Worm (Caenorhabditis elegans) whole organism, L2 larva: ENCODE data around the gene cln-3.1.

ENCODE experiments used
- C34F6.9 ChIP-seq: fragments of 150-350 bp; optimal IDR thresholded peaks from 2 replicates; lab custom pipeline; 2014; ENCODE audit warnings: missing biosample characterization, missing genetic modification characterization
- F13H6.1 ChIP-seq: sonication (generic microtip); optimal IDR thresholded peaks from 2 replicates; lab custom pipeline; 2016; ENCODE audit warnings: missing genetic modification characterization, missing compliant biosample characterization
- R02D3.7 ChIP-seq: fragments of 150-350 bp; optimal IDR thresholded peaks from 2 replicates; lab custom pipeline; 2014; ENCODE audit warnings: missing biosample characterization, missing genetic modification characterization
- Y55F3AM.14 ChIP-seq: fragments of 200-800 bp; sonication (Bioruptor generic); optimal IDR thresholded peaks from 2 replicates; lab custom pipeline; 2018; ENCODE audit warnings: mild to moderate bottlenecking, missing genetic modification characterization, missing compliant biosample characterization
- alr-1 ChIP-seq: fragments of 150-350 bp; optimal IDR thresholded peaks from 2 replicates; lab custom pipeline; 2014; ENCODE audit warnings: missing biosample characterization, missing genetic modification characterization
- aly-2 ChIP-seq: fragments of 150-350 bp; optimal IDR thresholded peaks from 2 replicates; lab custom pipeline; 2014; ENCODE audit warnings: missing biosample characterization, missing genetic modification characterization
- ama-1 ChIP-seq: fragments of 150-350 bp; optimal IDR thresholded peaks from 2 replicates; lab custom pipeline; 2018; ENCODE audit warnings: inconsistent platforms
- blmp-1 ChIP-seq: sonication (generic microtip); optimal IDR thresholded peaks from 2 replicates; lab custom pipeline; 2017; ENCODE audit warnings: missing genetic modification characterization, mild to moderate bottlenecking, missing compliant biosample characterization, antibody characterized with exemption, moderate library complexity; ENCODE audit not compliant: insufficient read depth
- ceh-16 ChIP-seq: fragments of 150-350 bp; optimal IDR thresholded peaks from 2 replicates; lab custom pipeline; 2014; ENCODE audit warnings: missing biosample characterization, missing genetic modification characterization
- ceh-82 ChIP-seq: fragments of 150-350 bp; optimal IDR thresholded peaks from 2 replicates; lab custom pipeline; 2014; ENCODE audit warnings: missing biosample characterization, missing genetic modification characterization
- crh-2 ChIP-seq: sonication (generic microtip); optimal IDR thresholded peaks from 2 replicates; lab custom pipeline; 2017; ENCODE audit warnings: missing biosample characterization, missing genetic modification characterization
- dmd-4 ChIP-seq: sonication (generic microtip); optimal IDR thresholded peaks from 2 replicates; lab custom pipeline; 2017; ENCODE audit warnings: missing biosample characterization, missing genetic modification characterization
- elt-3 ChIP-seq: sonication (generic microtip); optimal IDR thresholded peaks from 2 replicates; lab custom pipeline; 2017; ENCODE audit warnings: missing biosample characterization, missing genetic modification characterization
- fos-1 ChIP-seq: fragments of 150-350 bp; optimal IDR thresholded peaks from 2 replicates; lab custom pipeline; 2014; ENCODE audit warnings: missing biosample characterization, missing genetic modification characterization
- gmeb-1 ChIP-seq: fragments of 150-350 bp; optimal IDR thresholded peaks from 2 replicates; lab custom pipeline; 2014; ENCODE audit warnings: missing biosample characterization, missing genetic modification characterization
- lin-11 ChIP-seq: fragments of 150-350 bp; sonication (generic microtip); optimal IDR thresholded peaks from 2 replicates; lab custom pipeline; 2014; ENCODE audit warnings: missing biosample characterization, missing genetic modification characterization, inconsistent platforms, mixed read lengths
- lin-39 ChIP-seq: fragments of 150-350 bp; optimal IDR thresholded peaks from 2 replicates; lab custom pipeline; 2014; ENCODE audit warnings: missing biosample characterization, missing genetic modification reagents, missing genetic modification characterization
- lsy-2 ChIP-seq, 2 experiments: fragments of 150-350 bp in 1 of 2; sonication (generic microtip) in 1 of 2; optimal IDR thresholded peaks; 2 replicates each; lab custom pipeline; 2014 to 2017; ENCODE audit warnings: missing biosample characterization in 2 of 2, missing genetic modification characterization in 2 of 2
- mab-5 ChIP-seq: fragments of 150-350 bp; optimal IDR thresholded peaks from 2 replicates; lab custom pipeline; 2014; ENCODE audit warnings: missing biosample characterization, missing genetic modification characterization
- mbf-1 ChIP-seq: sonication (generic microtip); optimal IDR thresholded peaks from 2 replicates; lab custom pipeline; 2017; ENCODE audit warnings: missing biosample characterization, missing genetic modification characterization
- mdl-1 ChIP-seq, 2 experiments: fragments of 150-350 bp in 1 of 2; sonication (generic microtip) in 1 of 2; optimal IDR thresholded peaks; 2 replicates each; lab custom pipeline; 2017; ENCODE audit warnings: missing biosample characterization in 2 of 2, missing genetic modification characterization in 2 of 2
- nhr-11 ChIP-seq: fragments of 150-350 bp; optimal IDR thresholded peaks from 2 replicates; lab custom pipeline; 2014; ENCODE audit warnings: missing biosample characterization, missing genetic modification characterization
- nhr-12 ChIP-seq: fragments of 150-350 bp; optimal IDR thresholded peaks from 2 replicates; lab custom pipeline; 2014; ENCODE audit warnings: missing biosample characterization, missing genetic modification characterization
- nhr-129 ChIP-seq: fragments of 150-350 bp; optimal IDR thresholded peaks from 2 replicates; lab custom pipeline; 2014; ENCODE audit warnings: missing biosample characterization, missing genetic modification characterization
- nhr-21 ChIP-seq: fragments of 150-350 bp; optimal IDR thresholded peaks from 2 replicates; lab custom pipeline; 2014; ENCODE audit warnings: missing biosample characterization, missing genetic modification characterization
- nhr-23 ChIP-seq: fragments of 150-350 bp; optimal IDR thresholded peaks from 2 replicates; lab custom pipeline; 2014; ENCODE audit warnings: missing biosample characterization, missing genetic modification reagents, missing genetic modification characterization
- nhr-237 ChIP-seq: fragments of 150-350 bp; optimal IDR thresholded peaks from 2 replicates; lab custom pipeline; 2014; ENCODE audit warnings: missing biosample characterization, missing genetic modification characterization
- nhr-25 ChIP-seq: fragments of 150-350 bp; sonication (generic microtip); optimal IDR thresholded peaks from 3 replicates; lab custom pipeline; 2014; ENCODE audit warnings: missing biosample characterization, missing genetic modification characterization
- nhr-77 ChIP-seq: fragments of 150-350 bp; optimal IDR thresholded peaks from 2 replicates; lab custom pipeline; 2014; ENCODE audit warnings: missing biosample characterization, missing genetic modification characterization
- sem-4 ChIP-seq: fragments of 150-350 bp; optimal IDR thresholded peaks from 2 replicates; lab custom pipeline; 2014; ENCODE audit warnings: missing biosample characterization, missing genetic modification reagents, missing genetic modification characterization
- sma-3 ChIP-seq: sonication (generic microtip); optimal IDR thresholded peaks from 2 replicates; lab custom pipeline; 2016; ENCODE audit warnings: missing genetic modification reagents, missing genetic modification characterization, missing compliant biosample characterization
- sma-9 ChIP-seq, 2 experiments: fragments of 150-350 bp in 1 of 2; sonication (generic microtip) in 1 of 2; optimal IDR thresholded peaks; 2 replicates each; lab custom pipeline; 2014 to 2016; ENCODE audit warnings: missing genetic modification characterization in 2 of 2, mild to moderate bottlenecking in 1 of 2, missing biosample characterization in 1 of 2, missing compliant biosample characterization in 1 of 2, missing genetic modification reagents in 1 of 2, moderate library complexity in 1 of 2
- snpc-4 ChIP-seq: fragments of 150-350 bp; optimal IDR thresholded peaks from 2 replicates; lab custom pipeline; 2014; ENCODE audit warnings: missing biosample characterization, missing genetic modification characterization
- unc-39 ChIP-seq: fragments of 150-350 bp; optimal IDR thresholded peaks from 2 replicates; lab custom pipeline; 2014; ENCODE audit warnings: missing biosample characterization, missing genetic modification characterization
- unc-62 ChIP-seq: fragments of 150-350 bp; optimal IDR thresholded peaks from 2 replicates; lab custom pipeline; 2014; ENCODE audit warnings: missing biosample characterization, missing genetic modification reagents, missing genetic modification characterization

The cln-3.1 gene

DNA sequence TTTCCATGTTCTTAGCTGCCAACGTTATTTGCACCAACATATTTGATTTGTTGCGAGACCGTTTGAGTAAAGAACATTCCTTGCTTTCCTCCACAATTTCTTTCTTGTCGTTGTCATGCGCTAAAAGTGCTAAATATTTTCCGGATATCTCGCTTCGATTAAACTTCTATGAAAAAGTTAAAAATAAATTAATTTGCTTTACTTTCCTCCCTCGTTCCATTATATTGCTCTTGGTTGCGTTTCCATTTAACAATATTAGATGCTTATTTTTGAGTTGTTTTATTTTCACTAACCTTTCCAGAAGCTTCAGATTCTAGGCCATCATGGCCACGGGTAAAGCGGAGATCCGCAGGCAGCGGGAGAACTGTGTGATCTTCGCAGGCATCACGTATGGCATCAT is 23.9 kb downstream of the cln-3.1 start, which contains the start of gene pgap-1:
pgap-1 (plus strand) TSS at position 301 of the 400 bp plus-strand sequence.
- TF ChIP-seq aly-2 (no peak), nhr-77 (no peak), R02D3.7 (tag; lab: Kevin White, UChicago) (no peak), snpc-4 (tag; lab: Kevin White, UChicago) (no peak), C34F6.9 (tag; lab: Kevin White, UChicago) (no peak), blmp-1 (tag; lab: Kevin White, UChicago) (no peak), ceh-16 (tag; lab: Kevin White, UChicago) (no peak), sma-3 (GFP tag; lab: Kevin White, UChicago) (no peak), F13H6.1 (tag; lab: Kevin White, UChicago) (no peak), mbf-1 (tag; lab: Kevin White, UChicago) (no peak), unc-62 (GFP tag; lab: Kevin White, UChicago) (no peak), ama-1 (no peak), nhr-11 (no peak), sem-4 (no peak), mdl-1 (tag; optimal IDR thresholded peaks at IDR 0.05; lab: Kevin White, UChicago) (no peak), nhr-237 (tag; lab: Kevin White, UChicago) (no peak)
- TF ChIP-seq, all 48 proteins: peak for 0

DNA sequence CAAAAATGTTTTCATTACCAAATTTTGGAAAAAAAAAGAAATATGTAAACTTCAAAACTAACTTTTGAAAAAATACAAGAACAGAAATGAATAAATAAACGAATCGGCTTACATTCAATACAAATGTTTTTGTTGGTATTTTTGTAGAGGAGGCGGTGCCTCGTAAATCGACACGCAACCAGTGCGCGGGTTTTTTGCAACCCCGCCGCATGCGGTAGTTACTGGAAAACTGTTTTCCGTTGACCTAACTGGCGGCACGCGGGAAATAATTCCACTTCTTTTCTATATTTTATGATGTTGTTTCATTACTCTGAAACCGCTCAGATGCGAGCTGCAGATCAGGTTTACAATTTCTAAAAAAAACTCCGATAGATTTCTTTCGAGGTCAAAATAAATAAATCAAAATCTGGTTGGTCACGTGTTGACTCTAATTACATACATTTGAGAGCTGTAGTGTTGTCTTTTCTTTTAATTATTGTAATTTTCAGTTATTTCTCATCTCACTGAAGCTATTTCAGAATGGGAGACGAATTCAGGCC is 26.2 kb downstream of the cln-3.1 start, which contains the start of the genes dvc-1 and ima-1:
dvc-1 (minus strand) TSS at position 145 of the 539 bp plus-strand sequence.
ima-1 (plus strand) TSS at position 489 of the 539 bp plus-strand sequence.
- TF ChIP-seq nhr-12 (tag; lab: Kevin White, UChicago): no peak
- peak; percentile 69 for TF ChIP-seq ceh-82 (tag; lab: Kevin White, UChicago)
- TF ChIP-seq crh-2 (tag; lab: Kevin White, UChicago): peak; percentile 66
- peak; percentile 25 to 73 for TF ChIP-seq lsy-2 (tag; optimal IDR thresholded peaks at IDR 0.05; lab: Kevin White, UChicago)
- peak; percentile 89 for TF ChIP-seq R02D3.7 (tag; lab: Kevin White, UChicago)
- no peak for TF ChIP-seq nhr-237 (tag; lab: Kevin White, UChicago)
- TF ChIP-seq unc-39 (tag; lab: Kevin White, UChicago): no peak
- TF ChIP-seq nhr-77: no peak
- TF ChIP-seq lin-11 (tag; lab: Kevin White, UChicago): peak; percentile 62
- peak; percentile 7 for TF ChIP-seq nhr-21 (tag; lab: Kevin White, UChicago)
- peak; percentile 69 for TF ChIP-seq gmeb-1
- TF ChIP-seq ceh-16 (tag; lab: Kevin White, UChicago): no peak
- peak; percentile 65 for TF ChIP-seq nhr-129 (tag; lab: Kevin White, UChicago)
- TF ChIP-seq sma-3 (GFP tag; lab: Kevin White, UChicago): peak; percentile 60
- peak; percentile 32 for TF ChIP-seq sma-9 (GFP tag; optimal IDR thresholded peaks at IDR 0.05; lab: Kevin White, UChicago)
- TF ChIP-seq sma-9 (tag; optimal IDR thresholded peaks at IDR 0.05; lab: Kevin White, UChicago): no peak
- peak; percentile 64 for TF ChIP-seq nhr-25 (tag; lab: Kevin White, UChicago)
- peak; percentile 57 for TF ChIP-seq C34F6.9 (tag; lab: Kevin White, UChicago)
- TF ChIP-seq F13H6.1 (tag; lab: Kevin White, UChicago): peak; percentile 59
- peak; percentile 2 for TF ChIP-seq fos-1 (tag; lab: Kevin White, UChicago)

DNA sequence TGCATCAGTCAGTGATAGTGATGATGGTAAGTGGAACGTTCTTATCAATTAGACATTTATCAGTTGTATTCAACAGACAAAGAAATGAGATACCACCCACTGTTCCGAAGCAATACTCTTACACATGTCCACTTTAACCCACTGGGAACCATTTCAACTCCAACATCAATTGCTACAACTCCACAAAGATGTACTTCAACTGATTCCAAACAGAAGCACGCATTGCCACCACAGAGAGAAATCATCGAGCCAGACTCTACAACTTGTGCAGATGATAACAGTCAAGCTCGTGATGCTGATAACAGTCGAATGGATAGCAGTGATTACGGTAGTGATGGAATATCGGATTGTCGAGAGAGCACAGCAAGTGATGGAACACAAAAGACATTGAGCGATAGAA is 29.6 kb downstream of the cln-3.1 start:
- TF ChIP-seq lin-39 (tag; lab: Kevin White, UChicago) (no peak), Y55F3AM.14 (GFP tag; lab: Kevin White, UChicago) (no peak), lsy-2 (tag; optimal IDR thresholded peaks at IDR 0.05; lab: Kevin White, UChicago) (peak in 1 of 2 experiments; percentile 7), alr-1 (tag; lab: Kevin White, UChicago) (no peak), dmd-4 (tag; lab: Kevin White, UChicago) (no peak), mab-5 (tag; lab: Kevin White, UChicago) (no peak), nhr-129 (tag; lab: Kevin White, UChicago) (no peak), nhr-23 (tag; lab: Kevin White, UChicago) (no peak), elt-3 (tag; lab: Kevin White, UChicago) (no peak), ceh-82 (tag; lab: Kevin White, UChicago) (no peak), F13H6.1 (tag; lab: Kevin White, UChicago) (no peak), sma-3 (GFP tag; lab: Kevin White, UChicago) (no peak), fos-1 (tag; lab: Kevin White, UChicago) (peak; percentile 64)
